Worm (Caenorhabditis elegans): ENCODE results near the gene srbc-11.

srbc-11 gene

ce11 chrV:7464696-7465095 lies 30.4 kb downstream of the srbc-11 start, which contains the start of gene srh-89:
srh-89 (minus strand) TSS chrV:7464796.
- TF ChIP-seq ztf-11 (tag; optimal IDR thresholded peaks at IDR 0.05), result no peak
- TF ChIP-seq nhr-23 (tag; optimal IDR thresholded peaks at IDR 0.05), result no peak
- TF ChIP-seq lsy-2 (tag; optimal IDR thresholded peaks at IDR 0.05), result no peak

DNA sequence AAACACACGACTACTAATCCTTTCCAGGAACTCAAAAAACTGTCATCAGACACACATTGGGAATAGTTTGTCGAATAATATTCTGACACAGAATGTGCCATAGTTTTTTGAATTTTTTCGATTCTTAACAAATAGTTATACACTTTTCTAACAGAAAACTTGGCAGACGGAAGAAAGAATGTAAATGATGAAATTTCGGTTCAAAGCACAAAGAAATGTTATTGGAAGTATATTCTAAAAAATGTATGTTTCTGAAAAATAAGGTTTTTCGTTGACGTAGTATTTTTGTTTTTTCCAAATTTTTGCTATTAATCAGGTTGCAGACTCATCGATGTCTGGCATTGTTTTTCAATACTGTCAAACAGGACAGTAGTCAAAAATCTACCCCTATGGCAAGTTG lies 34.2 kb downstream of the srbc-11 start, which contains the start of gene srh-92:
srh-92 (minus strand) TSS at position 101 of the 400 bp plus-strand sequence.
- TF ChIP-seq aly-2 (tag; optimal IDR thresholded peaks at IDR 0.05) (no peak), nhr-11 (tag; optimal IDR thresholded peaks at IDR 0.05) (no peak), nhr-129 (tag; optimal IDR thresholded peaks at IDR 0.05) (no peak), ceh-16 (tag; optimal IDR thresholded peaks at IDR 0.05) (no peak)

DNA sequence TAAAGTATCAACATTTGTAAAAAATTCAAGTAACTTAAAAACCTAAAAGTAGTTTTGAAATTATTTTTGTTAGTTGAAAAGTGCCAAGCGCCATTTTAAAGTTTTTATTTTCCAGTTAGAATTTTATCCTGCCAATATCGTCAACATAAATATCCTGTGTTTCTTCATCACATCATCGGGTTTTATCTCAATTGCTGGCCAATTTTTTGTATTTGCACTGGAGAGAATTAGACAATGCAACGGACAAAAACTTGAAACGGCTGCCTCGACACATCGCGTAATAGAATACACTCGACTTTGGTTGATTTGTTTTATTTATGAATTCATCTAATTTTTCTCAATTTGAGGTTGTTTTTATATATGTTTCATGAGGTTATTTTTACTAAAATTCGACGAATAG lies 40.1 kb downstream of the srbc-11 start, which contains the start of gene F25E5.2:
F25E5.2 (plus strand) TSS at position 301 of the 400 bp plus-strand sequence.
- TF ChIP-seq ztf-4 (tag; optimal IDR thresholded peaks at IDR 0.05) (no peak), blmp-1 (tag; optimal IDR thresholded peaks at IDR 0.05; ENCODE audit: insufficient read depth) (no peak), crh-2 (tag; optimal IDR thresholded peaks at IDR 0.05) (no peak), skn-1 (tag; optimal IDR thresholded peaks at IDR 0.05) (no peak), nhr-129 (tag; optimal IDR thresholded peaks at IDR 0.05) (no peak), zag-1 (tag; optimal IDR thresholded peaks at IDR 0.05) (no peak), nhr-77 (tag; optimal IDR thresholded peaks at IDR 0.05) (no peak), nhr-21 (tag; optimal IDR thresholded peaks at IDR 0.05) (no peak), elt-3 (tag; optimal IDR thresholded peaks at IDR 0.05) (no peak), Y55F3AM.14 (GFP tag; optimal IDR thresholded peaks at IDR 0.05) (no peak), nhr-23 (tag; optimal IDR thresholded peaks at IDR 0.05) (no peak), ztf-11 (tag; optimal IDR thresholded peaks at IDR 0.05) (no peak), nhr-11 (tag; optimal IDR thresholded peaks at IDR 0.05) (no peak)

DNA sequence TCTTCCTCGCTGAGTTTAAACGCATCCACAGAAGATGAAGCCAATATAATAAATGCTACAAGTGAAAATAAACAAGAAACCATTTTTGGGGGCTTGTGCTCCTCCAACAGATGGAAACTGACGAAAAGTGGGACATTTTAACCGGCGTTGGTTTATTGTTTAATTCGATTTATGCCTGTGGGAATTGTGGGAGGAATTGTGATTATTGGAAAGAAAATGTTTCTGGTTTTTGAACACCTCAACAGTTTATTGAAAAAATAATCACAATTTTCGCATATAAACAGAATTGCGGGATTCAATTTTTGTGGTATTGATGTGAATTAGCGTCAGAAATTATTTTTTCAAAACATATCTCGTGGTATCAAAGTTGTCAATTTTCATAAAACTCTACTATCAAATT lies 40.9 kb downstream of the srbc-11 start, which contains the start of gene try-8:
try-8 (minus strand) TSS at position 101 of the 400 bp plus-strand sequence.
- no peak for TF ChIP-seq unc-55 (GFP tag; optimal IDR thresholded peaks at IDR 0.05)
- no peak for TF ChIP-seq zag-1 (tag; optimal IDR thresholded peaks at IDR 0.05)
- no peak for TF ChIP-seq aly-2 (tag; optimal IDR thresholded peaks at IDR 0.05)
- no peak for TF ChIP-seq sma-3 (GFP tag; optimal IDR thresholded peaks at IDR 0.05)
- no peak for TF ChIP-seq nhr-11 (tag; optimal IDR thresholded peaks at IDR 0.05)
- TF ChIP-seq unc-39 (tag; optimal IDR thresholded peaks at IDR 0.05), result no peak
- no peak for TF ChIP-seq elt-3 (tag; optimal IDR thresholded peaks at IDR 0.05)
- no peak for TF ChIP-seq Y55F3AM.14 (GFP tag; optimal IDR thresholded peaks at IDR 0.05)
- no peak for TF ChIP-seq nhr-6 (tag; optimal IDR thresholded peaks at IDR 0.05)
- TF ChIP-seq sem-4 (tag; optimal IDR thresholded peaks at IDR 0.05), result no peak
- TF ChIP-seq gmeb-1 (tag; optimal IDR thresholded peaks at IDR 0.05), result no peak
- TF ChIP-seq lsy-2 (tag; optimal IDR thresholded peaks at IDR 0.05), result no peak
- no peak for TF ChIP-seq unc-62 (GFP tag; optimal IDR thresholded peaks at IDR 0.05)
- no peak for TF ChIP-seq ztf-11 (tag; optimal IDR thresholded peaks at IDR 0.05)
- TF ChIP-seq nhr-237 (tag; optimal IDR thresholded peaks at IDR 0.05), result no peak
- TF ChIP-seq nhr-21 (tag; optimal IDR thresholded peaks at IDR 0.05), result no peak
- TF ChIP-seq ztf-1 (GFP tag; conservative IDR thresholded peaks at IDR 0.05), result no peak
- no peak for TF ChIP-seq lin-39 (tag; optimal IDR thresholded peaks at IDR 0.05)
- TF ChIP-seq fos-1 (tag; optimal IDR thresholded peaks at IDR 0.05), result no peak
- no peak for TF ChIP-seq elt-1 (tag; optimal IDR thresholded peaks at IDR 0.05)

DNA sequence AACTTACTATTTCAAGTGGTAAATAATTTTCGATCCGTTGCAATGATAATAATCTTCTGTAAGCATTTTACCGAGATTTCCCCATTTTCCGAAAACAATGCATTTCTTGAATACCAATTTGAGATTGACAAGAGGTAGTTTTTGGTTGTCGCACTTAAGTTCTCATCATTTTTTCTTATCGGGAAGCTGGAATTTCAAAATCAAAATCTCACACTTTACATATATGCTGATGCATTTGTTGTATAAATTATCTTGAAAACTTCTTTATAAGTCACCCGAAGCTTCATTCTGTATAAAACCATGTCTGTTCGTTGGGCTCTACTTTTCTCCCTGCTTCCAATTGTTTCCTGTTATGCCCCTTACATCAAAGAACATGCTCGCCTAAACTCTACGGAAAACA lies 43.7 kb downstream of the srbc-11 start, which contains the start of gene try-11:
try-11 (plus strand) TSS at position 301 of the 400 bp plus-strand sequence.
- TF ChIP-seq nhr-12 (tag; optimal IDR thresholded peaks at IDR 0.05), result no peak
- no peak for TF ChIP-seq blmp-1 (tag; optimal IDR thresholded peaks at IDR 0.05; ENCODE audit: insufficient read depth)
- no peak for TF ChIP-seq mbf-1 (tag; optimal IDR thresholded peaks at IDR 0.05)
- TF ChIP-seq skn-1 (tag; optimal IDR thresholded peaks at IDR 0.05), result no peak
- TF ChIP-seq nhr-77 (tag; optimal IDR thresholded peaks at IDR 0.05), result no peak
- TF ChIP-seq elt-1 (tag; optimal IDR thresholded peaks at IDR 0.05), result no peak
- TF ChIP-seq fos-1 (tag; optimal IDR thresholded peaks at IDR 0.05), result no peak
- TF ChIP-seq ztf-1 (GFP tag; conservative IDR thresholded peaks at IDR 0.05), result no peak
- no peak for TF ChIP-seq ztf-11 (tag; optimal IDR thresholded peaks at IDR 0.05)
- no peak for TF ChIP-seq nhr-129 (tag; optimal IDR thresholded peaks at IDR 0.05)
- no peak for TF ChIP-seq gmeb-1 (tag; optimal IDR thresholded peaks at IDR 0.05)
- TF ChIP-seq crh-2 (tag; optimal IDR thresholded peaks at IDR 0.05), result no peak
- no peak for TF ChIP-seq ceh-82 (tag; optimal IDR thresholded peaks at IDR 0.05)
- no peak for TF ChIP-seq nhr-23 (tag; optimal IDR thresholded peaks at IDR 0.05)
- TF ChIP-seq peb-1 (tag; optimal IDR thresholded peaks at IDR 0.05), result no peak
- no peak for TF ChIP-seq C34F6.9 (tag; optimal IDR thresholded peaks at IDR 0.05)
- no peak for TF ChIP-seq nhr-25 (tag; optimal IDR thresholded peaks at IDR 0.05)

Measured in whole organism, L2 larva.